Fruit fly (Drosophila melanogaster) whole organism, prepupa: ENCODE measurements around the gene Pss.

Experiments
- Blimp-1 ChIP-seq: fragments of 200-800 bp; sonication (Bioruptor generic); optimal IDR thresholded peaks from 3 replicates; lab custom pipeline; 2017; ENCODE audit warnings: missing biosample characterization, missing genetic modification characterization, mild to moderate bottlenecking, moderate library complexity, missing genetic modification reagents
- CG10631 ChIP-seq: fragments of 200-800 bp; sonication (Bioruptor generic); optimal IDR thresholded peaks from 2 replicates; lab custom pipeline; 2016; ENCODE audit warnings: missing biosample characterization, missing genetic modification characterization
- CG10669 ChIP-seq: fragments of 200-800 bp; sonication (Bioruptor generic); optimal IDR thresholded peaks from 3 replicates; lab custom pipeline; 2018; ENCODE audit warnings: missing biosample characterization, mild to moderate bottlenecking, missing genetic modification characterization, moderate library complexity
- CG11294 ChIP-seq: fragments of 200-800 bp; sonication (Bioruptor generic); IDR thresholded peaks from 2 replicates; pipeline ENCODE4 v1.3.6; 2022; ENCODE audit warnings: missing biosample characterization, missing genetic modification characterization
- CG11762 ChIP-seq: fragments of 200-800 bp; sonication (Bioruptor generic); optimal IDR thresholded peaks from 3 replicates; lab custom pipeline; 2016; ENCODE audit warnings: missing biosample characterization, missing genetic modification characterization; ENCODE audit not compliant: insufficient read depth
- CG15336 ChIP-seq: fragments of 200-800 bp; sonication (Bioruptor generic); IDR thresholded peaks from 2 replicates; pipeline ENCODE4 v1.3.6; 2022; ENCODE audit warnings: missing biosample characterization, missing genetic modification characterization
- CG1621 ChIP-seq: fragments of 200-800 bp; sonication (Bioruptor generic); optimal IDR thresholded peaks from 3 replicates; lab custom pipeline; 2018; ENCODE audit warnings: missing biosample characterization, mild to moderate bottlenecking, missing genetic modification characterization
- CG16779 ChIP-seq: fragments of 200-800 bp; sonication (Bioruptor generic); optimal IDR thresholded peaks from 3 replicates; lab custom pipeline; 2017; ENCODE audit warnings: missing biosample characterization, mild to moderate bottlenecking, missing genetic modification characterization
- CG3032 ChIP-seq: fragments of 200-800 bp; optimal IDR thresholded peaks from 2 replicates; lab custom pipeline; 2019; ENCODE audit warnings: missing biosample characterization, mild to moderate bottlenecking, missing genetic modification characterization, moderate library complexity
- CG31627 ChIP-seq: fragments of 200-800 bp; sonication (Bioruptor generic); optimal IDR thresholded peaks from 3 replicates; lab custom pipeline; 2016; ENCODE audit warnings: missing biosample characterization, missing genetic modification characterization
- CG32006 ChIP-seq: fragments of 200-800 bp; sonication (Bioruptor generic); optimal IDR thresholded peaks from 3 replicates; lab custom pipeline; 2017; ENCODE audit warnings: missing biosample characterization, mild to moderate bottlenecking, missing genetic modification characterization
- CG34406 ChIP-seq: fragments of 200-800 bp; sonication (Bioruptor generic); optimal IDR thresholded peaks from 3 replicates; lab custom pipeline; 2016; ENCODE audit warnings: missing biosample characterization, missing genetic modification characterization
- CG3919 ChIP-seq: fragments of 200-800 bp; sonication (Bioruptor generic); optimal IDR thresholded peaks from 3 replicates; lab custom pipeline; 2016; ENCODE audit warnings: missing biosample characterization, missing genetic modification characterization
- CG4318 ChIP-seq: fragments of 200-800 bp; sonication (Bioruptor generic); optimal IDR thresholded peaks from 3 replicates; lab custom pipeline; 2017; ENCODE audit warnings: missing biosample characterization, mild to moderate bottlenecking, missing genetic modification characterization
- CG6163 ChIP-seq: fragments of 200-800 bp; sonication (Bioruptor generic); IDR thresholded peaks from 3 replicates; pipeline ENCODE4 v1.3.6; 2022; ENCODE audit warnings: missing biosample characterization, missing genetic modification characterization
- CG6276 ChIP-seq: fragments of 200-800 bp; sonication (Bioruptor generic); optimal IDR thresholded peaks from 2 replicates; lab custom pipeline; 2017; ENCODE audit warnings: missing biosample characterization, mild to moderate bottlenecking, missing genetic modification characterization
- CG6792 ChIP-seq: fragments of 200-800 bp; sonication (Bioruptor generic); optimal IDR thresholded peaks from 3 replicates; lab custom pipeline; 2016; ENCODE audit warnings: missing biosample characterization, missing genetic modification characterization
- CG6854 ChIP-seq: fragments of 200-800 bp; sonication (Bioruptor generic); optimal IDR thresholded peaks from 2 replicates; lab custom pipeline; 2017; ENCODE audit warnings: missing biosample characterization, mild to moderate bottlenecking, missing genetic modification characterization
- CG7368 ChIP-seq: fragments of 200-800 bp; sonication (Bioruptor generic); optimal IDR thresholded peaks from 3 replicates; lab custom pipeline; 2016; ENCODE audit warnings: missing biosample characterization, missing genetic modification characterization
- CG8119 ChIP-seq: fragments of 200-800 bp; sonication (Bioruptor generic); IDR thresholded peaks from 3 replicates; pipeline ENCODE4 v1.3.6; 2022; ENCODE audit warnings: missing biosample characterization, missing genetic modification characterization
- CG8632 ChIP-seq: fragments of 200-800 bp; sonication (Bioruptor generic); optimal IDR thresholded peaks from 3 replicates; lab custom pipeline; 2016; ENCODE audit warnings: missing biosample characterization, missing genetic modification characterization
- CG9139 ChIP-seq: fragments of 200-800 bp; sonication (Bioruptor generic); optimal IDR thresholded peaks from 3 replicates; lab custom pipeline; 2017; ENCODE audit warnings: missing biosample characterization, mild to moderate bottlenecking, missing genetic modification characterization
- Eip75B ChIP-seq: fragments of 200-800 bp; sonication (Bioruptor generic); optimal IDR thresholded peaks from 3 replicates; lab custom pipeline; 2016; ENCODE audit warnings: missing biosample characterization, missing genetic modification characterization
- Eip78C ChIP-seq: fragments of 200-800 bp; sonication (Bioruptor generic); peaks from one replicate; lab custom pipeline; 2016; ENCODE audit warnings: missing biosample characterization, missing genetic modification characterization
- Ets21C ChIP-seq: fragments of 200-800 bp; sonication (Bioruptor generic); optimal IDR thresholded peaks from 3 replicates; lab custom pipeline; 2016; ENCODE audit warnings: missing biosample characterization, missing genetic modification characterization
- Ets96B ChIP-seq: fragments of 200-800 bp; optimal IDR thresholded peaks from 2 replicates; lab custom pipeline; 2019; ENCODE audit warnings: missing biosample characterization, mild to moderate bottlenecking, missing genetic modification characterization, moderate library complexity
- Gug ChIP-seq: fragments of 200-800 bp; sonication (Bioruptor generic); IDR thresholded peaks from 2 replicates; pipeline ENCODE4 v1.3.6; 2022; ENCODE audit warnings: missing biosample characterization, missing genetic modification characterization
- Hr38 ChIP-seq: sonication (Bioruptor generic); optimal IDR thresholded peaks from 2 replicates; lab custom pipeline; 2016; ENCODE audit warnings: missing biosample characterization, missing genetic modification characterization
- Hr39 ChIP-seq: fragments of 200-800 bp; sonication (Bioruptor generic); optimal IDR thresholded peaks from 2 replicates; lab custom pipeline; 2016; ENCODE audit warnings: missing biosample characterization, missing genetic modification characterization
- Hr4 ChIP-seq: fragments of 200-800 bp; sonication (Bioruptor generic); optimal IDR thresholded peaks from 3 replicates; lab custom pipeline; 2016; ENCODE audit warnings: missing biosample characterization, missing genetic modification characterization
- Met ChIP-seq: fragments of 200-800 bp; sonication (Bioruptor generic); optimal IDR thresholded peaks from 3 replicates; lab custom pipeline; 2016; ENCODE audit warnings: missing biosample characterization, missing genetic modification characterization
- Sox102F ChIP-seq: fragments of 200-800 bp; sonication (Bioruptor generic); optimal IDR thresholded peaks from 2 replicates; lab custom pipeline; 2016; ENCODE audit warnings: missing biosample characterization, mild to moderate bottlenecking, missing genetic modification characterization
- Sox14 ChIP-seq: fragments of 200-800 bp; sonication (Bioruptor generic); optimal IDR thresholded peaks from 3 replicates; lab custom pipeline; 2016; ENCODE audit warnings: missing biosample characterization, missing genetic modification characterization
- Sox15 ChIP-seq: fragments of 200-800 bp; sonication (Bioruptor generic); optimal IDR thresholded peaks from 3 replicates; lab custom pipeline; 2016; ENCODE audit warnings: missing biosample characterization, missing genetic modification characterization
- achi ChIP-seq: fragments of 200-800 bp; sonication (Bioruptor generic); optimal IDR thresholded peaks from 3 replicates; lab custom pipeline; 2016; ENCODE audit warnings: missing biosample characterization, missing genetic modification characterization
- cyc ChIP-seq: fragments of 200-800 bp; sonication (Bioruptor generic); optimal IDR thresholded peaks from 3 replicates; lab custom pipeline; 2016; ENCODE audit warnings: missing biosample characterization, missing genetic modification characterization
- dsx ChIP-seq: fragments of 200-800 bp; optimal IDR thresholded peaks from 3 replicates; lab custom pipeline; 2019; ENCODE audit warnings: missing biosample characterization, mild to moderate bottlenecking, missing genetic modification characterization, moderate library complexity; ENCODE audit not compliant: poor library complexity, severe bottlenecking
- eg ChIP-seq: fragments of 200-800 bp; sonication (Bioruptor generic); IDR thresholded peaks from 3 replicates; pipeline ENCODE4 v1.3.6; 2022; ENCODE audit warnings: missing biosample characterization, missing genetic modification characterization
- esn ChIP-seq: fragments of 200-800 bp; sonication (Bioruptor generic); optimal IDR thresholded peaks from 2 replicates; lab custom pipeline; 2016; ENCODE audit warnings: missing biosample characterization, mild to moderate bottlenecking, missing genetic modification characterization, moderate library complexity
- fd59A ChIP-seq: fragments of 200-800 bp; sonication (Bioruptor generic); optimal IDR thresholded peaks from 2 replicates; lab custom pipeline; 2017; ENCODE audit warnings: missing biosample characterization, mild to moderate bottlenecking, missing genetic modification characterization, missing genetic modification reagents
- fkh ChIP-seq: fragments of 200-800 bp; sonication (Bioruptor generic); optimal IDR thresholded peaks from 3 replicates; lab custom pipeline; 2017; ENCODE audit warnings: missing biosample characterization, mild to moderate bottlenecking, missing genetic modification characterization, moderate library complexity
- lz ChIP-seq: fragments of 200-800 bp; sonication (Bioruptor generic); optimal IDR thresholded peaks from 3 replicates; lab custom pipeline; 2016; ENCODE audit warnings: missing biosample characterization, missing genetic modification characterization
- net ChIP-seq: fragments of 200-800 bp; sonication (Bioruptor generic); optimal IDR thresholded peaks from 3 replicates; lab custom pipeline; 2016; ENCODE audit warnings: missing biosample characterization, missing genetic modification characterization
- salr ChIP-seq, 2 experiments: fragments of 200-800 bp; sonication (Bioruptor generic); optimal IDR thresholded peaks; 3 replicates each; lab custom pipeline; 2016 to 2018; ENCODE audit warnings: missing biosample characterization in 2 of 2, missing genetic modification characterization in 2 of 2, mild to moderate bottlenecking in 1 of 2
- spab ChIP-seq: fragments of 200-800 bp; sonication (Bioruptor generic); optimal IDR thresholded peaks from 2 replicates; lab custom pipeline; 2017; ENCODE audit warnings: missing biosample characterization, mild to moderate bottlenecking, missing genetic modification characterization, missing genetic modification reagents
- ss ChIP-seq, 2 experiments: fragments of 200-800 bp; sonication (Bioruptor generic); optimal IDR thresholded peaks; 2 replicates in 1 of 2; 3 replicates in 1 of 2; lab custom pipeline; 2017 to 2018; ENCODE audit warnings: mild to moderate bottlenecking in 2 of 2, missing biosample characterization in 2 of 2, missing genetic modification characterization in 2 of 2, moderate library complexity in 1 of 2
- svp ChIP-seq: fragments of 200-800 bp; sonication (Bioruptor generic); peaks from one replicate; lab custom pipeline; 2016; ENCODE audit warnings: missing biosample characterization, missing genetic modification characterization
- topi ChIP-seq: fragments of 200-800 bp; sonication (Bioruptor generic); optimal IDR thresholded peaks from 3 replicates; lab custom pipeline; 2016; ENCODE audit warnings: missing biosample characterization, missing genetic modification characterization
- vri ChIP-seq: fragments of 200-800 bp; sonication (Bioruptor generic); optimal IDR thresholded peaks from 3 replicates; lab custom pipeline; 2016; ENCODE audit warnings: missing biosample characterization, mild to moderate bottlenecking, missing genetic modification characterization

Gene Pss

dm6 chr3L:20524409-20525010 is 1.5 kb downstream of the Pss start:
- TF ChIP-seq vri (GFP tag; lab: Kevin White, UChicago) (peak; percentile 35), svp (GFP tag; lab: Kevin White, UChicago) (peak; percentile 60), Met (GFP tag; lab: Kevin White, UChicago) (no peak), CG7368 (no peak), Eip78C (GFP tag; lab: Kevin White, UChicago) (peak; percentile 4)

- no peak for TF ChIP-seq CG10631 (GFP tag; lab: Kevin White, UChicago)
- TF ChIP-seq fkh (GFP tag; lab: Kevin White, UChicago), result no peak
- TF ChIP-seq lz (GFP tag; lab: Kevin White, UChicago), result no peak
- TF ChIP-seq CG9139 (GFP tag; lab: Kevin White, UChicago), result no peak
- no peak for TF ChIP-seq CG11762 (GFP tag; lab: Kevin White, UChicago)
- no peak for TF ChIP-seq CG7368
- TF ChIP-seq CG6854 (GFP tag; lab: Kevin White, UChicago), result no peak
- TF ChIP-seq CG3032 (tag; lab: Kevin White, UChicago), result no peak
- TF ChIP-seq ss (GFP tag; optimal IDR thresholded peaks at IDR 0.05; lab: Kevin White, UChicago), result no peak
- no peak for TF ChIP-seq CG8632 (GFP tag; lab: Kevin White, UChicago)
- no peak for TF ChIP-seq CG6276 (GFP tag; lab: Kevin White, UChicago)
- no peak for TF ChIP-seq fd59A (GFP tag; lab: Kevin White, UChicago)
- TF ChIP-seq Sox15 (GFP tag; lab: Kevin White, UChicago), result no peak
- TF ChIP-seq CG32006 (GFP tag; lab: Kevin White, UChicago), result no peak
- no peak for TF ChIP-seq Blimp-1 (GFP tag; lab: Kevin White, UChicago)
- TF ChIP-seq net (GFP tag; lab: Kevin White, UChicago), result no peak
- TF ChIP-seq Hr39 (GFP tag; lab: Kevin White, UChicago), result no peak
- TF ChIP-seq CG10669, result no peak
- peak; percentile 12 for TF ChIP-seq CG31627 (GFP tag; lab: Kevin White, UChicago)
- TF ChIP-seq esn (GFP tag; lab: Kevin White, UChicago), result peak; percentile 0
- TF ChIP-seq svp (GFP tag; lab: Kevin White, UChicago), result peak; percentile 31
- TF ChIP-seq Met (GFP tag; lab: Kevin White, UChicago), result peak; percentile 25
- TF ChIP-seq CG4318 (GFP tag; lab: Kevin White, UChicago), result no peak
- TF ChIP-seq achi (GFP tag; lab: Kevin White, UChicago), result no peak
- TF ChIP-seq CG6792 (GFP tag; lab: Kevin White, UChicago), result no peak
- peak; percentile 23 for TF ChIP-seq Sox14 (GFP tag; lab: Kevin White, UChicago)
- no peak for TF ChIP-seq CG3919 (GFP tag; lab: Kevin White, UChicago)
- no peak for TF ChIP-seq eg (GFP tag; lab: Robert Waterston, UW)
- TF ChIP-seq CG11294 (GFP tag; lab: Robert Waterston, UW), result no peak
- TF ChIP-seq cyc (GFP tag; lab: Kevin White, UChicago), result no peak
- no peak for TF ChIP-seq Hr38 (GFP tag; lab: Kevin White, UChicago)
- TF ChIP-seq topi (GFP tag; lab: Kevin White, UChicago), result no peak
- TF ChIP-seq spab (GFP tag; lab: Kevin White, UChicago), result no peak
- no peak for TF ChIP-seq Sox102F
- no peak for TF ChIP-seq CG6163 (GFP tag; lab: Robert Waterston, UW)
- TF ChIP-seq CG16779, result no peak
- no peak for TF ChIP-seq CG15336 (GFP tag; lab: Robert Waterston, UW)
- TF ChIP-seq salr (GFP tag; optimal IDR thresholded peaks at IDR 0.05; lab: Kevin White, UChicago), result no peak
- TF ChIP-seq Ets21C (GFP tag; lab: Kevin White, UChicago), result no peak
- no peak for TF ChIP-seq CG8119
- TF ChIP-seq Gug (GFP tag; lab: Robert Waterston, UW), result no peak
- TF ChIP-seq dsx (GFP tag; lab: Kevin White, UChicago), result no peak
- peak; percentile 15 for TF ChIP-seq CG1621 (tag; lab: Kevin White, UChicago)
- no peak for TF ChIP-seq Hr4 (GFP tag; lab: Kevin White, UChicago)
- TF ChIP-seq Eip75B (GFP tag; lab: Kevin White, UChicago), result no peak
- peak; percentile 66 for TF ChIP-seq Eip78C (GFP tag; lab: Kevin White, UChicago)
- TF ChIP-seq CG34406 (GFP tag; lab: Kevin White, UChicago), result no peak
- TF ChIP-seq vri (GFP tag; lab: Kevin White, UChicago), result peak; percentile 46
- TF ChIP-seq Ets96B (tag; lab: Kevin White, UChicago), result no peak
Observed at dm6 chr3L:20520687-20521169, 5.2 kb downstream of the Pss start, which contains the start of the genes mTerf3 and CG5104. TSS of gene mTerf3 (minus strand) at chr3L:20520772. TSS of gene CG5104 (plus strand) at chr3L:20521009.
